Worm (Caenorhabditis elegans) whole organism, L3 larva: ENCODE data around the gene ZK250.14.

Source experiments
- R02D3.7 ChIP-seq: fragments of 150-350 bp; optimal IDR thresholded peaks from 2 replicates; lab custom pipeline; 2014; ENCODE audit warnings: missing biosample characterization, missing genetic modification characterization
- ama-1 ChIP-seq: fragments of 150-350 bp; optimal IDR thresholded peaks from 2 replicates; lab custom pipeline; 2018
- egl-5 ChIP-seq: fragments of 150-350 bp; optimal IDR thresholded peaks from 2 replicates; lab custom pipeline; 2017; ENCODE audit warnings: missing biosample characterization, missing genetic modification reagents, missing genetic modification characterization, inconsistent platforms
- elt-2 ChIP-seq: sonication (generic microtip); optimal IDR thresholded peaks from 2 replicates; lab custom pipeline; 2016; ENCODE audit warnings: missing genetic modification reagents, mild to moderate bottlenecking, missing genetic modification characterization, missing compliant biosample characterization
- elt-3 ChIP-seq, 3 experiments: fragments of 150-350 bp in 1 of 3; sonication (generic microtip) in 2 of 3; optimal IDR thresholded peaks; 2 replicates in 2 of 3; 4 replicates in 1 of 3; lab custom pipeline; 2014 to 2017; ENCODE audit warnings: missing biosample characterization in 3 of 3, missing genetic modification characterization in 3 of 3
- hmg-11 ChIP-seq: sonication (generic microtip); optimal IDR thresholded peaks from 2 replicates; lab custom pipeline; 2016; ENCODE audit warnings: missing genetic modification characterization, missing compliant biosample characterization
- nhr-11 ChIP-seq: fragments of 150-350 bp; optimal IDR thresholded peaks from 2 replicates; lab custom pipeline; 2014; ENCODE audit warnings: missing biosample characterization, missing genetic modification characterization
- nhr-12 ChIP-seq: fragments of 150-350 bp; optimal IDR thresholded peaks from 2 replicates; lab custom pipeline; 2014; ENCODE audit warnings: missing biosample characterization, missing genetic modification characterization
- nhr-237 ChIP-seq: fragments of 150-350 bp; optimal IDR thresholded peaks from 2 replicates; lab custom pipeline; 2014; ENCODE audit warnings: missing biosample characterization, missing genetic modification characterization
- nhr-43 ChIP-seq: sonication (generic microtip); optimal IDR thresholded peaks from 2 replicates; lab custom pipeline; 2016; ENCODE audit warnings: mild to moderate bottlenecking, missing genetic modification characterization, missing compliant biosample characterization; ENCODE audit not compliant: poor library complexity, severe bottlenecking
- pha-4 ChIP-seq: fragments of 150-350 bp; optimal IDR thresholded peaks from 2 replicates; lab custom pipeline; 2014; ENCODE audit warnings: missing biosample characterization, missing genetic modification reagents, missing genetic modification characterization
- snpc-4 ChIP-seq: fragments of 150-350 bp; optimal IDR thresholded peaks from 2 replicates; lab custom pipeline; 2014; ENCODE audit warnings: missing biosample characterization, missing genetic modification characterization

DNA sequence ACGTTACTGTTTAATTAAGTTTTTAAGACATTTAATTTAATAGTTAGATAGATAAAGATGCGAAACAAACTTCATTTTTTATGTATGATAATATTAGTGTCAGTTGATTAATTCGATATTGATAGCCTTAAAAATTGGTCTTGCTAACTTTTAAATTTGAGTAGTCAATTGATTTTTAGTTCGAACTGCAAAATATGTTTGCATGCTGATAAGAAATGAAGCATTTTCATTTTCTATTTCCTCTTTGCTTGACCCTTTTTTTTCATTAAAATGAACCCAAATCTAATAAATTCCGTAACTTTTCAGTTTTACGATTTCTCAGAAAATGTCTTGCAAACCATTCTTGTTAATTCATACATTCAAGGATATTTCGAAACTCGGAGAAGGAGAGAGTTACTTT lies 39.9 kb downstream of the ZK250.14 start, which contains the start of gene math-22:
- TF ChIP-seq pha-4 (tag; lab: Kevin White, UChicago) (no peak), nhr-11 (no peak), R02D3.7 (no peak), ama-1 (lab: Kevin White, UChicago) (no peak), nhr-43 (tag; lab: Kevin White, UChicago) (no peak), nhr-12 (tag; lab: Kevin White, UChicago) (no peak), nhr-237 (tag; lab: Kevin White, UChicago) (no peak), elt-2 (tag; lab: Kevin White, UChicago) (no peak), snpc-4 (no peak), egl-5 (tag; lab: Kevin White, UChicago) (no peak), hmg-11 (no peak), elt-3 (tag; optimal IDR thresholded peaks at IDR 0.05; lab: Kevin White, UChicago) (no peak)
